Worm (Caenorhabditis elegans) whole organism, midembryonic: Measurements from ENCODE around the gene clec-181.

ENCODE experiments used
- flt-1 ChIP-seq: fragments of 200-800 bp; sonication (Bioruptor generic); IDR thresholded peaks from 2 replicates; pipeline ENCODE4 v1.3.6; 2022; ENCODE audit warnings: missing genetic modification characterization, missing compliant biosample characterization
- klf-2 ChIP-seq: fragments of 200-800 bp; sonication (Bioruptor generic); conservative IDR thresholded peaks from 2 replicates; pipeline ENCODE4 v1.3.6; 2022; ENCODE audit warnings: missing genetic modification reagents, missing genetic modification characterization, missing compliant biosample characterization

DNA sequence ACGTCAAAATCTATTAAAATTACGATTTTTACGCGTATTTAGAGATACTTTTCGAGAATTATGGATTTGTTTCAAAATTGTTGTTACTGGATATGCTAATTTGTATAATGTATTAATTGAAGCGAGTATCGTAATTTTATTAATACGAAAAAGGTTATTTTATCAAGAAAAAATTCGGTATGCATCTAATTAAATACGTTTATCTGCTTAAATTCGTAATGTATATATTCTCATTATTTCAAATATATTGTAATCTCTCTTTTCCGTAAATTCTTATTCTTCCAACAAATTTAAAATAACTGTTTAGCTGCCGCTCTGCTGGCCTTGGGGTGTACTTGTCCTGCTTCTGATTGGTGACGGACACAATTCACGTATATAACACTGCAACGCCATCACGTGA is 35.2 kb downstream of the clec-181 start, which contains the start of gene dgk-4:
- TF ChIP-seq flt-1 (GFP tag; lab: Robert Waterston, UW) (no peak), klf-2 (GFP tag; lab: Robert Waterston, UW) (no peak)
